Fruit fly (Drosophila melanogaster) whole organism, adult: Measurements from ENCODE around the gene CG11449.

Source experiments
- CG11617 ChIP-seq: fragments of 200-800 bp; sonication (Bioruptor generic); optimal IDR thresholded peaks from 2 replicates; lab custom pipeline; 2017; ENCODE audit warnings: mild to moderate bottlenecking, missing biosample characterization, missing genetic modification reagents, missing genetic modification characterization
- CG12768 ChIP-seq: fragments of 200-800 bp; sonication (Bioruptor generic); optimal IDR thresholded peaks from 2 replicates; lab custom pipeline; 2017; ENCODE audit warnings: missing biosample characterization, missing genetic modification characterization, mild to moderate bottlenecking, moderate library complexity, missing genetic modification reagents
- CG14711 ChIP-seq: fragments of 200-800 bp; sonication (Bioruptor generic); optimal IDR thresholded peaks from 2 replicates; lab custom pipeline; 2018; ENCODE audit warnings: missing biosample characterization, mild to moderate bottlenecking, missing genetic modification characterization, moderate library complexity
- CG1620 ChIP-seq: fragments of 200-800 bp; sonication (Bioruptor generic); optimal IDR thresholded peaks from 2 replicates; lab custom pipeline; 2016; ENCODE audit warnings: missing biosample characterization, missing genetic modification characterization
- CG33017 ChIP-seq: fragments of 200-800 bp; sonication (Bioruptor generic); optimal IDR thresholded peaks from 2 replicates; lab custom pipeline; 2018; ENCODE audit warnings: missing biosample characterization, mild to moderate bottlenecking, missing genetic modification characterization, moderate library complexity
- CG5204 ChIP-seq: fragments of 200-800 bp; sonication (Bioruptor generic); optimal IDR thresholded peaks from 2 replicates; lab custom pipeline; 2016; ENCODE audit warnings: missing biosample characterization, missing genetic modification characterization
- CG7045 ChIP-seq: fragments of 200-800 bp; sonication (Bioruptor generic); optimal IDR thresholded peaks from 2 replicates; lab custom pipeline; 2017; ENCODE audit warnings: missing biosample characterization, mild to moderate bottlenecking, missing genetic modification characterization
- CG7101 ChIP-seq: fragments of 200-800 bp; sonication (Bioruptor generic); optimal IDR thresholded peaks from 2 replicates; lab custom pipeline; 2018; ENCODE audit warnings: missing biosample characterization, mild to moderate bottlenecking, missing genetic modification characterization, moderate library complexity
- Clk ChIP-seq: fragments of 200-800 bp; sonication (Bioruptor generic); optimal IDR thresholded peaks from 2 replicates; lab custom pipeline; 2017; ENCODE audit warnings: missing biosample characterization, missing genetic modification characterization
- Crg-1 ChIP-seq: fragments of 200-800 bp; sonication (Bioruptor generic); optimal IDR thresholded peaks from 2 replicates; lab custom pipeline; 2016; ENCODE audit warnings: missing biosample characterization, missing genetic modification characterization
- Hr96 ChIP-seq: fragments of 200-800 bp; sonication (Bioruptor generic); optimal IDR thresholded peaks from 2 replicates; lab custom pipeline; 2016; ENCODE audit warnings: missing biosample characterization, missing genetic modification characterization
- Mnt ChIP-seq: fragments of 200-800 bp; sonication (Bioruptor generic); optimal IDR thresholded peaks from 2 replicates; lab custom pipeline; 2016; ENCODE audit warnings: missing biosample characterization, mild to moderate bottlenecking, missing genetic modification characterization
- bab1 ChIP-seq: fragments of 200-800 bp; sonication (Bioruptor generic); optimal IDR thresholded peaks from 3 replicates; lab custom pipeline; 2019; ENCODE audit warnings: missing biosample characterization, mild to moderate bottlenecking, missing genetic modification characterization, moderate library complexity
- cic ChIP-seq: fragments of 200-800 bp; sonication (Bioruptor generic); optimal IDR thresholded peaks from 2 replicates; lab custom pipeline; 2017; ENCODE audit warnings: missing biosample characterization, mild to moderate bottlenecking, missing genetic modification characterization, moderate library complexity
- cnc ChIP-seq, 2 experiments: fragments of >200 bp; optimal IDR thresholded peaks; 2 replicates each; lab custom pipeline; 2017
- kay ChIP-seq: fragments of 200-800 bp; sonication (Bioruptor generic); peaks from one replicate; lab custom pipeline; 2016; ENCODE audit warnings: missing biosample characterization, missing genetic modification characterization, borderline replicate concordance
- ovo ChIP-seq: fragments of 200-800 bp; sonication (Bioruptor generic); optimal IDR thresholded peaks from 2 replicates; lab custom pipeline; 2016; ENCODE audit warnings: missing biosample characterization, missing genetic modification characterization
- pad ChIP-seq: fragments of 200-800 bp; sonication (Bioruptor generic); optimal IDR thresholded peaks from 3 replicates; lab custom pipeline; 2017; ENCODE audit warnings: missing biosample characterization, missing genetic modification characterization, mild to moderate bottlenecking, moderate library complexity, missing genetic modification reagents
- tj ChIP-seq: fragments of 200-800 bp; sonication (Bioruptor generic); optimal IDR thresholded peaks from 3 replicates; lab custom pipeline; 2017; ENCODE audit warnings: missing biosample characterization, mild to moderate bottlenecking, missing genetic modification characterization, moderate library complexity
- toe ChIP-seq: fragments of 200-800 bp; sonication (Bioruptor generic); optimal IDR thresholded peaks from 2 replicates; lab custom pipeline; 2016; ENCODE audit warnings: missing biosample characterization, missing genetic modification characterization

The CG11449 gene

dm6 chr3L:22463412-22463811 lies 9.2 kb downstream of the CG11449 start:
- TF ChIP-seq CG12768 (GFP tag; lab: Kevin White, UChicago) (peak; percentile 31), Crg-1 (GFP tag; lab: Kevin White, UChicago) (peak; percentile 2), Hr96 (GFP tag; lab: Kevin White, UChicago) (peak; percentile 15), tj (GFP tag; lab: Kevin White, UChicago) (peak; percentile 11), CG14711 (tag; lab: Kevin White, UChicago) (no peak), pad (peak; percentile 65), Mnt (GFP tag; lab: Kevin White, UChicago) (no peak), cnc (optimal IDR thresholded peaks at IDR 0.05; lab: Kevin White, UChicago) (no peak), CG7045 (GFP tag; lab: Kevin White, UChicago) (no peak), bab1 (GFP tag; lab: Kevin White, UChicago) (no peak), CG5204 (no peak), CG11617 (no peak), ovo (GFP tag; lab: Kevin White, UChicago) (no peak), CG33017 (tag; lab: Kevin White, UChicago) (no peak), cic (GFP tag; lab: Kevin White, UChicago) (peak; percentile 65), toe (GFP tag; lab: Kevin White, UChicago) (no peak), kay (GFP tag; lab: Kevin White, UChicago) (no peak), CG1620 (GFP tag; lab: Kevin White, UChicago) (no peak), CG7101 (tag; lab: Kevin White, UChicago) (no peak), Clk (GFP tag; lab: Kevin White, UChicago) (no peak)

- TF ChIP-seq CG11617 (no peak), toe (GFP tag; lab: Kevin White, UChicago) (no peak), CG7045 (GFP tag; lab: Kevin White, UChicago) (no peak), Clk (GFP tag; lab: Kevin White, UChicago) (no peak), pad (peak; percentile 54), CG14711 (tag; lab: Kevin White, UChicago) (no peak)
These were observed 11.6 kb downstream of the CG11449 start, which contains the start of gene CG11438 for dm6 chr3L:22465486-22466402. Gene CG11438, plus strand, starts transcription at chr3L:22465619.

dm6 chr3L:22466403-22466942 lies 12.3 kb downstream of the CG11449 start:
- TF ChIP-seq toe (GFP tag; lab: Kevin White, UChicago) (no peak), tj (GFP tag; lab: Kevin White, UChicago) (peak; percentile 48), pad (no peak), Clk (GFP tag; lab: Kevin White, UChicago) (no peak), CG5204 (no peak), CG1620 (GFP tag; lab: Kevin White, UChicago) (no peak), kay (GFP tag; lab: Kevin White, UChicago) (no peak), ovo (GFP tag; lab: Kevin White, UChicago) (no peak)

dm6 chr3L:22468562-22468961 lies 14.4 kb downstream of the CG11449 start, which contains the start of gene CG11437:
Gene CG11437, plus strand, starts transcription at chr3L:22468862.
- TF ChIP-seq CG1620 (GFP tag; lab: Kevin White, UChicago) (no peak), bab1 (GFP tag; lab: Kevin White, UChicago) (no peak), CG11617 (no peak), pad (no peak), tj (GFP tag; lab: Kevin White, UChicago) (no peak), Crg-1 (GFP tag; lab: Kevin White, UChicago) (no peak), cic (GFP tag; lab: Kevin White, UChicago) (no peak)

DNA sequence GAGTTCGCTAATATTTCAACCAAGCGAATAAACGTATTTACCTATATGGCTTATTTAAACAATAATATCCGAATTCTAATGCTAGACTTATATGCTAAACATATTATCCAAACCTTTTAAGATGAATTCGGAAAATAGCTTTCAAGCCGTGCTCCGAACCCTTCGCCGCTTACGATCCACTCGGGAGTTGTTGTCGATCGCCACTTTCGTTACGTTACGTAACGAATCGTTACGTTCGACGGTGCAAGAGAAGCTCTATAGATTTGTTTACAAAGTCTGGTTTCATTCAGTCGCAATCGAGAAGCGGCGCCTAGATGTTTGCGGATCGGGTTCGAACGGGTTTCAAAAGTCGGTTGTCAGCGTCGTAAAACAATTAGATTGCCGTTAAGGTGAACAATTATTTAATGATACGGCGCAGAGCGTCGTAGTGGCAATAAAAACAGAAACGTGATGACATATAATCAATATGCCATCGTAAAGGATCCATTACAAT lies 16.2 kb downstream of the CG11449 start, which contains the start of gene CG11426:
CG11426 (plus strand) TSS at position 258 of the 493 bp plus-strand sequence.
- no peak for TF ChIP-seq CG7101 (tag; lab: Kevin White, UChicago)
- TF ChIP-seq CG12768 (GFP tag; lab: Kevin White, UChicago): no peak
- no peak for TF ChIP-seq Hr96 (GFP tag; lab: Kevin White, UChicago)

DNA sequence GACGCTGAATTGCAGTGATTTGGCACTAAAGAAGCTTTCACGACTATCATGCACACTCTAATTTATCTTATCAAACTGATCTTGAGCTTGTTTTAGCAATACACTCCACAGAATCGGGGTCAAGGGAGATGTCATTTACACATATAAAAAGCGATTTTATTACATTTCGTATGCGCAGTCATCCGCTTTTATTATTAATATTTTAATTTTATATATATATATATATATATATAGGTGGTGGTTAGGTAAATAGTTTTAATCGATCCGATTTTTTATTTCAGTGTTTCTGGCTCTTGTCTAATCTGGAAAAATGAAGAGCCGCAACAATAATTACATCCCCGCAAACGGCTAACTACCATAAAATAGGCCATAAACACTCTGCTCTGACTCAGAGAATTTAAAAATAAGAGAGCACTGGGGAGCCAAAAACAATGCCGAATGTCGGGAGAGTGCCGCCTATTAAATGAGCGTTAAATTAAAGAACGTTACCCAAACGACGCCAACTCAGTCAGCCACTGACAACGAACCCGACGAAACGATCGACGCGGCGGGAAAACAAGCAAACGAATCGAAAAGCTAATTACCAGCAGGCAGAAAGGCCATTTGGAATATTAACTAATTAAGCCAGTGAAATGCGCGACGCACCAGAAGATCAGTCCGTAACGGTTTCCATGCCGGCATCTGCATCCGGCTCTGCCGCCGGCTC lies 17.6 kb downstream of the CG11449 start:
- TF ChIP-seq Mnt (GFP tag; lab: Kevin White, UChicago) (no peak), CG7045 (GFP tag; lab: Kevin White, UChicago) (peak; percentile 68), Clk (GFP tag; lab: Kevin White, UChicago) (peak; percentile 54), cnc (optimal IDR thresholded peaks at IDR 0.05; lab: Kevin White, UChicago) (peak in 1 of 2 experiments; percentile 51), cic (GFP tag; lab: Kevin White, UChicago) (peak; percentile 3), CG5204 (no peak), CG11617 (peak; percentile 88), CG1620 (GFP tag; lab: Kevin White, UChicago) (no peak), CG12768 (GFP tag; lab: Kevin White, UChicago) (peak; percentile 81), bab1 (GFP tag; lab: Kevin White, UChicago) (no peak), CG33017 (tag; lab: Kevin White, UChicago) (peak; percentile 85), kay (GFP tag; lab: Kevin White, UChicago) (peak; percentile 23), Crg-1 (GFP tag; lab: Kevin White, UChicago) (no peak), Hr96 (GFP tag; lab: Kevin White, UChicago) (no peak), ovo (GFP tag; lab: Kevin White, UChicago) (no peak), pad (peak; percentile 59), CG14711 (tag; lab: Kevin White, UChicago) (peak; percentile 74), CG7101 (tag; lab: Kevin White, UChicago) (peak; percentile 83), tj (GFP tag; lab: Kevin White, UChicago) (peak; percentile 42), toe (GFP tag; lab: Kevin White, UChicago) (no peak)
